Worm (Caenorhabditis elegans): ENCODE measurements around the gene Y54G2A.38.

ce11 chrIV:2759163-2759562 is at the start of gene Y54G2A.38:
- TF ChIP-seq ama-1 (optimal IDR thresholded peaks at IDR 0.05) (no peak), nhr-11 (tag; optimal IDR thresholded peaks at IDR 0.05) (no peak)

All from whole organism, L1 larva.